Worm (Caenorhabditis elegans): Measurements from ENCODE around the gene ZK632.14.
A peak's percentile ranks its signal among the peaks of the same experiment; 100 is the strongest.

Gene ZK632.14

DNA sequence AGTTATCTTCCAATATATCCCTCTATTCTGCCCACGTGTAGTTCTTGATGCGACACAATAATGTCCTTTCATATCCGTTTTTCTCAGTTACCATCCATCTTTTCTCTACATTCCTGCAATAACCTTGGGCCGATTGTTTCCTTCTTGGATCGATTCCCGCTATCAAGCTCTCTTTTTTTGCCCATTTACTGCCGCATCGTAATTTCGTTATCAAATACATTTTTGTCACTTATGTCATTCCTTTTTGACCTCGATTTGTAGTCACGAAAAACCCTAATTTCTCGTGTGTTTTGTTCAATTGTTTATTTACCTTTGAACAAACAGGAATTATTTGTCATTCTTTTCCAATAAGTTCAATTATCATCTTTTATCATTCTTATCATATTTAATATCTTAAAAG is 36.7 kb downstream of the ZK632.14 start (continued):
- TF ChIP-seq zip-11 (GFP tag; IDR thresholded peaks at IDR 0.05) = no peak
- TF ChIP-seq mdl-1 (tag; optimal IDR thresholded peaks at IDR 0.05) = peak in 1 of 2 experiments; percentile 54
- no peak for TF ChIP-seq daf-16 (GFP tag; optimal IDR thresholded peaks at IDR 0.05)
- TF ChIP-seq daf-16 (tag; optimal IDR thresholded peaks at IDR 0.05) = peak; percentile 94
- TF ChIP-seq nhr-42 (GFP tag; IDR thresholded peaks at IDR 0.05) = no peak
- TF ChIP-seq nhr-28 (tag; optimal IDR thresholded peaks at IDR 0.05) = peak; percentile 87
- TF ChIP-seq F26F4.8 (GFP tag; conservative IDR thresholded peaks at IDR 0.05) = no peak
- no peak for TF ChIP-seq D1046.2 (GFP tag; IDR thresholded peaks at IDR 0.05)
- no peak for TF ChIP-seq zag-1 (tag; optimal IDR thresholded peaks at IDR 0.05)
- TF ChIP-seq dmd-9 (GFP tag; IDR thresholded peaks at IDR 0.05) = no peak
- no peak for TF ChIP-seq nhr-10 (tag; optimal IDR thresholded peaks at IDR 0.05)
- TF ChIP-seq duxl-1 (tag; optimal IDR thresholded peaks at IDR 0.05; ENCODE audit: poor library complexity) = no peak
- no peak for TF ChIP-seq snpc-1.2 (GFP tag; IDR thresholded peaks at IDR 0.05)
- TF ChIP-seq hmg-1.1 (GFP tag; IDR thresholded peaks at IDR 0.05) = no peak
- no peak for TF ChIP-seq ces-1 (GFP tag; optimal IDR thresholded peaks at IDR 0.05)
- no peak for TF ChIP-seq ZK546.5 (tag; optimal IDR thresholded peaks at IDR 0.05)
- no peak for TF ChIP-seq ceh-28 (tag; optimal IDR thresholded peaks at IDR 0.05)
- TF ChIP-seq dve-1 (tag; optimal IDR thresholded peaks at IDR 0.05; ENCODE audit: insufficient read depth) = peak; percentile 85
- no peak for TF ChIP-seq Y5F2A.4 (GFP tag; optimal IDR thresholded peaks at IDR 0.05)
- no peak for TF ChIP-seq lin-1 (GFP tag; IDR thresholded peaks at IDR 0.05)
- TF ChIP-seq pqm-1 (tag; optimal IDR thresholded peaks at IDR 0.05) = peak; percentile 45
- TF ChIP-seq ztf-11 (tag; optimal IDR thresholded peaks at IDR 0.05) = no peak
- no peak for TF ChIP-seq nhr-11 (tag; optimal IDR thresholded peaks at IDR 0.05)
- TF ChIP-seq set-16 (GFP tag; IDR thresholded peaks at IDR 0.05) = no peak
- TF ChIP-seq cey-2 (tag; optimal IDR thresholded peaks at IDR 0.05; ENCODE audit: borderline replicate concordance, insufficient read depth) = no peak
- no peak for TF ChIP-seq lin-39 (tag; optimal IDR thresholded peaks at IDR 0.05)
- TF ChIP-seq F49E8.2 (tag; optimal IDR thresholded peaks at IDR 0.05; ENCODE audit: borderline replicate concordance) = no peak
- peak in 1 of 2 experiments; percentile 73 for TF ChIP-seq unc-62 (GFP tag; optimal IDR thresholded peaks at IDR 0.05 in 1 of 2)
- TF ChIP-seq unc-62 (tag; optimal IDR thresholded peaks at IDR 0.05) = no peak
- no peak for TF ChIP-seq ceh-82 (tag; optimal IDR thresholded peaks at IDR 0.05)
- no peak for TF ChIP-seq daf-8 (GFP tag; IDR thresholded peaks at IDR 0.05)
- TF ChIP-seq egl-27 (tag; optimal IDR thresholded peaks at IDR 0.05) = no peak
- TF ChIP-seq daf-19 (GFP tag; conservative IDR thresholded peaks at IDR 0.05) = no peak
- no peak for TF ChIP-seq unc-39 (tag; optimal IDR thresholded peaks at IDR 0.05)
- TF ChIP-seq nhr-48 (tag; optimal IDR thresholded peaks at IDR 0.05) = no peak
- no peak for TF ChIP-seq zfp-2 (tag; optimal IDR thresholded peaks at IDR 0.05)
- no peak for TF ChIP-seq ceh-32 (tag; optimal IDR thresholded peaks at IDR 0.05; ENCODE audit: poor library complexity)
- no peak for TF ChIP-seq Y75B8A.6 (GFP tag; IDR thresholded peaks at IDR 0.05)
- TF ChIP-seq ctbp-1 (GFP tag; IDR thresholded peaks at IDR 0.05) = no peak
- TF ChIP-seq T20F7.1 (GFP tag; optimal IDR thresholded peaks at IDR 0.05) = no peak
- no peak for TF ChIP-seq ztf-7 (tag; optimal IDR thresholded peaks at IDR 0.05)
- TF ChIP-seq daf-12 (tag; optimal IDR thresholded peaks at IDR 0.05) = no peak
- peak; percentile 58 for TF ChIP-seq hlh-11 (tag; optimal IDR thresholded peaks at IDR 0.05)
- TF ChIP-seq attf-4 (tag; optimal IDR thresholded peaks at IDR 0.05) = no peak
- TF ChIP-seq fkh-10 (GFP tag; optimal IDR thresholded peaks at IDR 0.05) = no peak
- TF ChIP-seq nhr-237 (tag; optimal IDR thresholded peaks at IDR 0.05) = no peak
- no peak for TF ChIP-seq Y105C5A.15 (GFP tag; IDR thresholded peaks at IDR 0.05)
- TF ChIP-seq T26A8.4 (GFP tag; IDR thresholded peaks at IDR 0.05) = no peak
- no peak for TF ChIP-seq snpc-4 (tag; optimal IDR thresholded peaks at IDR 0.05)
- TF ChIP-seq nhr-77 (tag; optimal IDR thresholded peaks at IDR 0.05) = peak; percentile 33
- TF ChIP-seq R02D3.7 (tag; optimal IDR thresholded peaks at IDR 0.05) = no peak
- TF ChIP-seq ceh-44 (GFP tag; IDR thresholded peaks at IDR 0.05) = no peak
- TF ChIP-seq php-3 (GFP tag; IDR thresholded peaks at IDR 0.05) = peak; percentile 65
- no peak for TF ChIP-seq aly-2 (tag; optimal IDR thresholded peaks at IDR 0.05)

Data from whole organism, L4 larva.